Fruit fly (Drosophila melanogaster) whole organism, embryonic: ENCODE data around the gene CG10431.

Experiments used
- CG10543 ChIP-seq: fragments of 200-800 bp; sonication (Bioruptor generic); optimal IDR thresholded peaks from 3 replicates; lab custom pipeline; 2017; ENCODE audit warnings: missing biosample characterization, mild to moderate bottlenecking, missing genetic modification characterization, moderate library complexity
- CG12155 ChIP-seq: fragments of 200-800 bp; sonication (Bioruptor generic); optimal IDR thresholded peaks from 3 replicates; lab custom pipeline; 2016; ENCODE audit warnings: missing biosample characterization, missing genetic modification characterization
- CG12391 ChIP-seq: fragments of 200-800 bp; sonication (Bioruptor generic); optimal IDR thresholded peaks from 3 replicates; lab custom pipeline; 2018; ENCODE audit warnings: missing biosample characterization, mild to moderate bottlenecking, missing genetic modification characterization, moderate library complexity
- CG16779 ChIP-seq: fragments of 200-800 bp; sonication (Bioruptor generic); IDR thresholded peaks from 2 replicates; pipeline ENCODE4 v1.3.6; 2022; ENCODE audit warnings: missing biosample characterization, missing genetic modification characterization
- CG17612 ChIP-seq: fragments of 200-800 bp; sonication (Bioruptor generic); IDR thresholded peaks from 2 replicates; pipeline ENCODE4 v1.3.6; 2022; ENCODE audit warnings: missing biosample characterization, missing genetic modification characterization
- CG18476 ChIP-seq: fragments of 200-800 bp; sonication (Bioruptor generic); optimal IDR thresholded peaks from 2 replicates; lab custom pipeline; 2016; ENCODE audit warnings: missing biosample characterization, mild to moderate bottlenecking, missing genetic modification characterization
- CG2129 ChIP-seq: fragments of 200-800 bp; sonication (Bioruptor generic); IDR thresholded peaks from 2 replicates; pipeline ENCODE4 v1.3.6; 2022; ENCODE audit warnings: missing biosample characterization, missing genetic modification characterization; ENCODE audit not compliant: partially characterized antibody
- CG2202 ChIP-seq: fragments of 200-800 bp; sonication (Bioruptor generic); optimal IDR thresholded peaks from 2 replicates; lab custom pipeline; 2018; ENCODE audit warnings: missing biosample characterization, mild to moderate bottlenecking, missing genetic modification characterization
- CG2875 ChIP-seq: fragments of 200-800 bp; sonication (Bioruptor generic); optimal IDR thresholded peaks from 2 replicates; lab custom pipeline; 2017; ENCODE audit warnings: missing biosample characterization, mild to moderate bottlenecking, missing genetic modification characterization, missing genetic modification reagents
- CG3163 ChIP-seq: fragments of 200-800 bp; sonication (Bioruptor generic); optimal IDR thresholded peaks from 3 replicates; lab custom pipeline; 2016; ENCODE audit warnings: missing biosample characterization, missing genetic modification characterization
- CG3726 ChIP-seq: fragments of 200-800 bp; sonication (Bioruptor generic); IDR thresholded peaks from 3 replicates; pipeline ENCODE4, ENCODE4 v1.3.6; 2022; ENCODE audit warnings: missing biosample characterization, missing genetic modification characterization
- CG4404 ChIP-seq: fragments of 200-800 bp; sonication (Bioruptor generic); IDR thresholded peaks from 2 replicates; pipeline ENCODE4 v1.3.6; 2022; ENCODE audit warnings: missing biosample characterization, missing genetic modification characterization
- CG6683 ChIP-seq: fragments of 200-800 bp; sonication (Bioruptor generic); optimal IDR thresholded peaks from 2 replicates; lab custom pipeline; 2017; ENCODE audit warnings: missing biosample characterization, mild to moderate bottlenecking, missing genetic modification characterization, missing genetic modification reagents
- CG8924 ChIP-seq: fragments of 200-800 bp; optimal IDR thresholded peaks from 3 replicates; lab custom pipeline; 2019; ENCODE audit warnings: missing biosample characterization, mild to moderate bottlenecking, missing genetic modification characterization, moderate library complexity
- CG9437 ChIP-seq: fragments of 200-800 bp; sonication (Bioruptor generic); optimal IDR thresholded peaks from 2 replicates; lab custom pipeline; 2018; ENCODE audit warnings: missing biosample characterization, mild to moderate bottlenecking, missing genetic modification characterization
- Deaf1 ChIP-seq: fragments of 200-800 bp; optimal IDR thresholded peaks from 3 replicates; lab custom pipeline; 2019; ENCODE audit warnings: missing biosample characterization, mild to moderate bottlenecking, missing genetic modification characterization, moderate library complexity
- Dip2 ChIP-seq: fragments of 200-800 bp; sonication (Bioruptor generic); IDR thresholded peaks from 2 replicates; pipeline ENCODE4 v1.3.6; 2022; ENCODE audit warnings: missing biosample characterization, missing genetic modification characterization
- Doc3 ChIP-seq: fragments of 200-800 bp; sonication (Bioruptor generic); IDR thresholded peaks from 3 replicates; pipeline ENCODE4 v1.3.6; 2022; ENCODE audit warnings: missing biosample characterization, missing genetic modification characterization; ENCODE audit not compliant: partially characterized antibody
- Dp ChIP-seq: fragments of 200-800 bp; sonication (Bioruptor generic); optimal IDR thresholded peaks from 2 replicates; lab custom pipeline; 2018; ENCODE audit warnings: missing biosample characterization, mild to moderate bottlenecking, missing genetic modification characterization, moderate library complexity
- Elba2 ChIP-seq: fragments of 200-800 bp; sonication (Bioruptor generic); optimal IDR thresholded peaks from 3 replicates; lab custom pipeline; 2016; ENCODE audit warnings: missing biosample characterization, missing genetic modification characterization
- GATAe ChIP-seq: fragments of 200-800 bp; sonication (Bioruptor generic); conservative IDR thresholded peaks from 2 replicates; pipeline ENCODE4 v1.3.6; 2022; ENCODE audit warnings: missing biosample characterization, missing genetic modification characterization
- Hey ChIP-seq: fragments of 200-800 bp; sonication (Bioruptor generic); optimal IDR thresholded peaks from 3 replicates; lab custom pipeline; 2018; ENCODE audit warnings: missing biosample characterization, mild to moderate bottlenecking, missing genetic modification characterization
- Jarid2 ChIP-seq: fragments of 200-800 bp; sonication (Bioruptor generic); optimal IDR thresholded peaks from 3 replicates; lab custom pipeline; 2017; ENCODE audit warnings: mild to moderate bottlenecking, missing biosample characterization, missing genetic modification reagents, missing genetic modification characterization
- Mad ChIP-seq: fragments of 200-800 bp; sonication (Bioruptor generic); optimal IDR thresholded peaks from 2 replicates; lab custom pipeline; 2016; ENCODE audit warnings: missing biosample characterization, missing genetic modification characterization
- Med ChIP-seq: fragments of 200-800 bp; sonication (Bioruptor generic); peaks from one replicate; lab custom pipeline; 2016; ENCODE audit warnings: missing biosample characterization, missing genetic modification characterization, mild to moderate bottlenecking, inconsistent platforms, moderate library complexity
- Ssrp ChIP-seq: fragments of 200-800 bp; sonication (Bioruptor generic); optimal IDR thresholded peaks from 2 replicates; lab custom pipeline; 2018; ENCODE audit warnings: missing biosample characterization, mild to moderate bottlenecking, missing genetic modification characterization, moderate library complexity
- abd-A ChIP-seq: fragments of 200-800 bp; sonication (Bioruptor generic); optimal IDR thresholded peaks from 3 replicates; lab custom pipeline; 2019; ENCODE audit warnings: missing biosample characterization, mild to moderate bottlenecking, missing genetic modification characterization, moderate library complexity
- chinmo ChIP-seq: fragments of 200-800 bp; sonication (Bioruptor generic); IDR thresholded peaks from 4 replicates; pipeline ENCODE4 v1.3.6; 2022; ENCODE audit warnings: missing biosample characterization, missing genetic modification characterization; ENCODE audit not compliant: partially characterized antibody
- dpn ChIP-seq, 2 experiments: fragments of 200-800 bp; sonication (Bioruptor generic); optimal IDR thresholded peaks; 3 replicates each; lab custom pipeline; 2016; ENCODE audit warnings: missing biosample characterization in 2 of 2, missing genetic modification characterization in 2 of 2
- dysf ChIP-seq: fragments of 200-800 bp; sonication (Bioruptor generic); IDR thresholded peaks from 3 replicates; pipeline ENCODE4 v1.3.6; 2022; ENCODE audit warnings: missing biosample characterization, missing genetic modification characterization
- hkb ChIP-seq, 2 experiments: fragments of 200-800 bp in 1 of 2; fragments of >200 bp in 1 of 2; sonication (Bioruptor generic) in 1 of 2; IDR thresholded peaks in 1 of 2; optimal IDR thresholded peaks in 1 of 2; 2 replicates each; pipeline versions ENCODE4 v1.3.6 to Lab custom; 2017 to 2022; ENCODE audit warnings: missing biosample characterization in 1 of 2, missing genetic modification characterization in 1 of 2
- lmd ChIP-seq: fragments of 200-800 bp; sonication (Bioruptor generic); IDR thresholded peaks from 2 replicates; pipeline ENCODE4 v1.3.6; 2022; ENCODE audit warnings: missing biosample characterization, missing genetic modification characterization
- otp ChIP-seq: fragments of 200-800 bp; sonication (Bioruptor generic); IDR thresholded peaks from 3 replicates; pipeline ENCODE4, ENCODE4 v1.3.6; 2022; ENCODE audit warnings: missing biosample characterization, missing genetic modification characterization
- phol ChIP-seq: fragments of 200-800 bp; sonication (Bioruptor generic); optimal IDR thresholded peaks from 3 replicates; lab custom pipeline; 2018; ENCODE audit warnings: missing biosample characterization, mild to moderate bottlenecking, missing genetic modification characterization, moderate library complexity
- repo ChIP-seq: fragments of 200-800 bp; sonication (Bioruptor generic); optimal IDR thresholded peaks from 2 replicates; lab custom pipeline; 2016; ENCODE audit warnings: missing biosample characterization, missing genetic modification characterization
- sens ChIP-seq: fragments of 200-800 bp; sonication (Bioruptor generic); peaks from one replicate; lab custom pipeline; 2016; ENCODE audit warnings: missing biosample characterization, missing genetic modification characterization
- slbo ChIP-seq: fragments of 200-800 bp; sonication (Bioruptor generic); IDR thresholded peaks from 2 replicates; pipeline ENCODE4 v1.3.6; 2022; ENCODE audit warnings: missing biosample characterization, missing genetic modification characterization
- slp2 ChIP-seq: fragments of 200-800 bp; sonication (Bioruptor generic); optimal IDR thresholded peaks from 2 replicates; lab custom pipeline; 2016; ENCODE audit warnings: missing biosample characterization, missing genetic modification characterization
- sna ChIP-seq: fragments of 200-800 bp; sonication (Bioruptor generic); IDR thresholded peaks from 2 replicates; pipeline ENCODE4 v1.3.6; 2022; ENCODE audit warnings: missing biosample characterization, missing genetic modification characterization; ENCODE audit not compliant: partially characterized antibody
- tll ChIP-seq, 2 experiments: fragments of 200-800 bp in 1 of 2; fragments of >200 bp in 1 of 2; sonication (Bioruptor generic) in 1 of 2; optimal IDR thresholded peaks; 2 replicates each; lab custom pipeline; 2017 to 2019; ENCODE audit warnings: missing biosample characterization in 2 of 2, missing genetic modification characterization in 2 of 2, mild to moderate bottlenecking in 1 of 2, moderate library complexity in 1 of 2
- ttk ChIP-seq: fragments of 200-800 bp; sonication (Bioruptor generic); IDR thresholded peaks from 2 replicates; pipeline ENCODE4 v2.1.2; 2022; ENCODE audit warnings: missing biosample characterization, missing genetic modification characterization
- vnd ChIP-seq: fragments of 200-800 bp; sonication (Bioruptor generic); IDR thresholded peaks from 3 replicates; pipeline ENCODE4 v1.3.6; 2022; ENCODE audit warnings: missing biosample characterization, missing genetic modification characterization; ENCODE audit not compliant: partially characterized antibody
- zen2 ChIP-seq: fragments of 200-800 bp; sonication (Bioruptor generic); IDR thresholded peaks from 3 replicates; pipeline ENCODE4 v1.3.6; 2022; ENCODE audit warnings: missing biosample characterization, missing genetic modification characterization; ENCODE audit not compliant: partially characterized antibody
- zfh2 ChIP-seq: fragments of 200-800 bp; sonication (Bioruptor generic); optimal IDR thresholded peaks from 2 replicates; lab custom pipeline; 2016; ENCODE audit warnings: missing biosample characterization, missing genetic modification characterization

CG10431 gene

dm6 chr2L:19009130-19009529, 34.6 kb downstream of the CG10431 start, which contains the start of gene RpL30 (continued):
- TF ChIP-seq otp (GFP tag; lab: Robert Waterston, UW) (peak; percentile 94), Ssrp (tag; lab: Kevin White, UChicago) (peak; percentile 21), slbo (GFP tag; lab: Robert Waterston, UW) (peak; percentile 80), CG3726 (GFP tag; lab: Robert Waterston, UW) (peak; percentile 81), CG12391 (tag; lab: Kevin White, UChicago) (peak; percentile 90), slp2 (peak; percentile 84), GATAe (GFP tag; lab: Robert Waterston, UW) (peak; percentile 68; the same call in 1 of the 2 replicates), CG6683 (GFP tag; lab: Kevin White, UChicago) (peak; percentile 92), zfh2 (GFP tag; lab: Kevin White, UChicago) (peak; percentile 87), chinmo (GFP tag; lab: Robert Waterston, UW) (peak; percentile 86; the same call in 3 of the 4 replicates), Deaf1 (tag; lab: Kevin White, UChicago) (peak; percentile 60), CG2202 (peak; percentile 91), Elba2 (peak; percentile 70), CG16779 (GFP tag; lab: Robert Waterston, UW) (peak; percentile 91), Dip2 (GFP tag; lab: Robert Waterston, UW) (no peak)
- TF ChIP-seq, all 482 proteins: peak for 445

- TF ChIP-seq CG12155 (no peak), dpn (GFP tag; optimal IDR thresholded peaks at IDR 0.05; lab: Kevin White, UChicago) (no peak), CG2875 (GFP tag; lab: Kevin White, UChicago) (no peak), CG8924 (tag; lab: Kevin White, UChicago) (no peak), CG17612 (GFP tag; lab: Robert Waterston, UW) (no peak), zen2 (0 out of 3 replicates have a peak, but pooled peaks have one; percentile 38), repo (no peak), CG2129 (GFP tag; lab: Robert Waterston, UW) (no peak), CG9437 (GFP tag; lab: Kevin White, UChicago) (no peak), ttk (GFP tag; lab: Robert Waterston, UW) (no peak), Jarid2 (GFP tag; lab: Kevin White, UChicago) (no peak), CG18476 (GFP tag; lab: Kevin White, UChicago) (no peak), sna (GFP tag; lab: Robert Waterston, UW) (no peak), Doc3 (no peak), dysf (GFP tag; lab: Robert Waterston, UW) (no peak), abd-A (tag; lab: Kevin White, UChicago) (peak; percentile 26), hkb (optimal IDR thresholded peaks at IDR 0.05; lab: Kevin White, UChicago) (no peak), hkb (GFP tag; IDR thresholded peaks at IDR 0.05; lab: Robert Waterston, UW) (no peak), Hey (tag; lab: Kevin White, UChicago) (peak; percentile 96), Mad (GFP tag; lab: Kevin White, UChicago) (no peak), chinmo (GFP tag; lab: Robert Waterston, UW) (0 out of 4 replicates have a peak, but pooled peaks have one; percentile 57), CG3163 (GFP tag; lab: Kevin White, UChicago) (no peak), tll (GFP tag; optimal IDR thresholded peaks at IDR 0.05; lab: Kevin White, UChicago) (no peak), CG4404 (GFP tag; lab: Robert Waterston, UW) (no peak), Dp (GFP tag; lab: Kevin White, UChicago) (no peak), vnd (no peak), CG10543 (GFP tag; lab: Kevin White, UChicago) (no peak), sens (GFP tag; lab: Kevin White, UChicago) (peak; percentile 26), Med (GFP tag; lab: Kevin White, UChicago) (peak; percentile 29), phol (no peak), lmd (GFP tag; lab: Robert Waterston, UW) (0 out of 2 replicates have a peak, but pooled peaks have one; percentile 11)
- TF ChIP-seq, all 482 proteins: peak for 7
Observed at dm6 chr2L:19010037-19010436, 35.5 kb downstream of the CG10431 start.
